Worm (Caenorhabditis elegans) whole organism, L1 larva: ENCODE data around the gene Y75B8A.32.

Experiments used
- aha-1 ChIP-seq: fragments of 150-350 bp; optimal IDR thresholded peaks from 2 replicates; lab custom pipeline; 2014; ENCODE audit warnings: missing biosample characterization, missing genetic modification characterization
- aly-2 ChIP-seq: fragments of 150-350 bp; optimal IDR thresholded peaks from 2 replicates; lab custom pipeline; 2014; ENCODE audit warnings: missing biosample characterization, missing genetic modification characterization
- egl-27 ChIP-seq, 2 experiments: fragments of 150-350 bp in 1 of 2; sonication (generic microtip); optimal IDR thresholded peaks; 3 replicates each; lab custom pipeline; 2017 to 2018; ENCODE audit warnings: missing biosample characterization in 2 of 2, missing genetic modification characterization in 2 of 2, missing genetic modification reagents in 2 of 2
- fkh-10 ChIP-seq: sonication (generic microtip); optimal IDR thresholded peaks from 2 replicates; lab custom pipeline; 2017; ENCODE audit warnings: missing biosample characterization, missing genetic modification reagents, missing genetic modification characterization
- fkh-4 ChIP-seq: sonication (generic microtip); optimal IDR thresholded peaks from 2 replicates; lab custom pipeline; 2016; ENCODE audit warnings: missing compliant biosample characterization, missing genetic modification characterization, borderline replicate concordance
- fkh-8 ChIP-seq: sonication (generic microtip); optimal IDR thresholded peaks from 2 replicates; lab custom pipeline; 2016; ENCODE audit warnings: mild to moderate bottlenecking, missing genetic modification characterization, missing compliant biosample characterization
- fos-1 ChIP-seq: fragments of 150-350 bp; optimal IDR thresholded peaks from 2 replicates; lab custom pipeline; 2014; ENCODE audit warnings: missing biosample characterization, missing genetic modification characterization
- jun-1 ChIP-seq: fragments of 150-350 bp; optimal IDR thresholded peaks from 2 replicates; lab custom pipeline; 2014; ENCODE audit warnings: missing biosample characterization, missing genetic modification reagents, missing genetic modification characterization
- nhr-237 ChIP-seq: fragments of 150-350 bp; optimal IDR thresholded peaks from 2 replicates; lab custom pipeline; 2014; ENCODE audit warnings: missing biosample characterization, missing genetic modification characterization
- sup-37 ChIP-seq: fragments of 200-800 bp; sonication (Bioruptor generic); optimal IDR thresholded peaks from 2 replicates; lab custom pipeline; 2018; ENCODE audit warnings: mild to moderate bottlenecking, missing genetic modification characterization, missing compliant biosample characterization
- unc-62 ChIP-seq: fragments of 150-350 bp; optimal IDR thresholded peaks from 2 replicates; lab custom pipeline; 2014; ENCODE audit warnings: missing biosample characterization, missing genetic modification reagents, missing genetic modification characterization

DNA sequence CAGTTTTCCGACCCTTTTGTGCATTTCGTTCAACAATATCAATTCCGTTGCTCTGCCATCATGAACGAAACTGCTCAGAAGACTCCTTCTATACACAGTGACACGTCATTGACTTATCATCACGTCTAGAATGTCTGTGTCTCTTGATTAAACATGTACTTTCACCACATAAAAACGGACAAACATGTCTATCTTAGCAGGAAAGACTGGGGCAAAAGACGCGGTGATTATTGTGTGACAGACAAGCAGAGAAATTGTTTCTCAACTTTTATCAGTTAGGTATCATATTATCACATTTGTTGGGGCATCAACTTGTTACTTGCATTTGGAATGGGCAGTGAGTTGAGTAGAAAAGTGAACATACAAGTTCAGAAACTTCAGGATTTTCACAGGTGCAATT is 33.1 kb downstream of the Y75B8A.32 start:
- TF ChIP-seq fos-1 (tag; lab: Kevin White, UChicago) (no peak), fkh-4 (tag; lab: Kevin White, UChicago) (no peak), fkh-10 (GFP tag; lab: Kevin White, UChicago) (no peak), fkh-8 (tag; lab: Kevin White, UChicago) (no peak), sup-37 (GFP tag; lab: Kevin White, UChicago) (no peak), aha-1 (tag; lab: Kevin White, UChicago) (no peak), nhr-237 (tag; lab: Kevin White, UChicago) (no peak), unc-62 (GFP tag; lab: Kevin White, UChicago) (no peak), jun-1 (tag; lab: Kevin White, UChicago) (peak; percentile 11), aly-2 (no peak), egl-27 (tag; optimal IDR thresholded peaks at IDR 0.05; lab: Kevin White, UChicago) (no peak)
